Fruit fly (Drosophila melanogaster): ENCODE measurements around the gene CG15628.
A peak's percentile ranks its signal among the peaks of the same experiment; 100 is the strongest.

CG15628 gene

dm6 chr2L:4797643-4798042 lies 23.9 kb upstream of the CG15628 start (continued):
- TF ChIP-seq Xrp1 (GFP tag; IDR thresholded peaks at IDR 0.05) (peak; percentile 53), fu2 (GFP tag; optimal IDR thresholded peaks at IDR 0.05) (no peak), CG6175 (GFP tag; IDR thresholded peaks at IDR 0.05) (no peak), CG4404 (GFP tag; IDR thresholded peaks at IDR 0.05) (peak; percentile 36; the same call in 1 of the 2 replicates), exex (tag; optimal IDR thresholded peaks at IDR 0.05) (no peak), Hey (tag; optimal IDR thresholded peaks at IDR 0.05) (no peak), Lpt (GFP tag; optimal IDR thresholded peaks at IDR 0.05) (no peak), seq (GFP tag; IDR thresholded peaks at IDR 0.05) (no peak), Taf1 (GFP tag; IDR thresholded peaks at IDR 0.05) (no peak), C15 (GFP tag; IDR thresholded peaks at IDR 0.05) (no peak), CG1024 (GFP tag; IDR thresholded peaks at IDR 0.05) (no peak), chn (GFP tag; optimal IDR thresholded peaks at IDR 0.05) (no peak), jumu (GFP tag; optimal IDR thresholded peaks at IDR 0.05) (no peak), stc (GFP tag; IDR thresholded peaks at IDR 0.05) (no peak), pan (optimal IDR thresholded peaks at IDR 0.05) (no peak), pan (GFP tag; optimal IDR thresholded peaks at IDR 0.05 in 1 of 2, IDR thresholded peaks at IDR 0.05 in 1 of 2) (no peak), Side (GFP tag; optimal IDR thresholded peaks at IDR 0.05) (no peak), pzg (GFP tag; optimal IDR thresholded peaks at IDR 0.05) (no peak), Oli (tag; optimal IDR thresholded peaks at IDR 0.05) (no peak), Nf-YB (GFP tag; optimal IDR thresholded peaks at IDR 0.05) (no peak), wdn (GFP tag; IDR thresholded peaks at IDR 0.05) (no peak), CG5245 (GFP tag; optimal IDR thresholded peaks at IDR 0.05) (no peak), gfzf (GFP tag; optimal IDR thresholded peaks at IDR 0.05) (no peak), sens (GFP tag) (peak; percentile 59), dmrt99B (tag; optimal IDR thresholded peaks at IDR 0.05) (no peak), fd3F (GFP tag; optimal IDR thresholded peaks at IDR 0.05) (no peak), CG2678 (tag; optimal IDR thresholded peaks at IDR 0.05) (peak; percentile 30), CG15601 (tag; optimal IDR thresholded peaks at IDR 0.05) (no peak), CG17802 (tag; optimal IDR thresholded peaks at IDR 0.05) (no peak), CG3163 (GFP tag; optimal IDR thresholded peaks at IDR 0.05) (no peak), trem (tag; optimal IDR thresholded peaks at IDR 0.05) (peak; percentile 1), nmo (GFP tag; optimal IDR thresholded peaks at IDR 0.05) (no peak), CG4424 (GFP tag; optimal IDR thresholded peaks at IDR 0.05) (peak; percentile 39), Asciz (GFP tag; optimal IDR thresholded peaks at IDR 0.05) (peak; percentile 18), ara (GFP tag; IDR thresholded peaks at IDR 0.05) (peak; percentile 67), bbx (GFP tag; IDR thresholded peaks at IDR 0.05; ENCODE audit: partially characterized antibody) (no peak), ken (GFP tag; IDR thresholded peaks at IDR 0.05) (no peak), CG1603 (tag; optimal IDR thresholded peaks at IDR 0.05) (no peak), Hmr (GFP tag; optimal IDR thresholded peaks at IDR 0.05) (no peak), CG31441 (GFP tag; IDR thresholded peaks at IDR 0.05) (0 out of 2 replicates have a peak, but pooled peaks have one; percentile 21), CG16813 (GFP tag; IDR thresholded peaks at IDR 0.05; ENCODE audit: partially characterized antibody) (no peak), NC2α (GFP tag; optimal IDR thresholded peaks at IDR 0.05) (no peak), CG10979 (tag; optimal IDR thresholded peaks at IDR 0.05) (peak; percentile 10), klu (GFP tag; IDR thresholded peaks at IDR 0.05) (no peak), CG8924 (tag; optimal IDR thresholded peaks at IDR 0.05) (no peak), gem (tag; optimal IDR thresholded peaks at IDR 0.05) (no peak), Usf (GFP tag; optimal IDR thresholded peaks at IDR 0.05) (no peak), CG6689 (GFP tag; IDR thresholded peaks at IDR 0.05) (0 out of 2 replicates have a peak, but pooled peaks have one; percentile 34), phol (tag; optimal IDR thresholded peaks at IDR 0.05) (peak; percentile 29), ab (GFP tag; optimal IDR thresholded peaks at IDR 0.05) (no peak), CG2199 (GFP tag; IDR thresholded peaks at IDR 0.05) (no peak), CG6654 (GFP tag; optimal IDR thresholded peaks at IDR 0.05) (no peak)
